Worm (Caenorhabditis elegans) whole organism, L1 larva: Measurements from ENCODE around the gene Y53F4B.1.

Experiments used
- C16A3.4 ChIP-seq: fragments of 150-350 bp; optimal IDR thresholded peaks from 2 replicates; lab custom pipeline; 2014; ENCODE audit warnings: missing biosample characterization, missing genetic modification characterization
- ama-1 ChIP-seq: fragments of 150-350 bp; optimal IDR thresholded peaks from 2 replicates; lab custom pipeline; 2014
- egl-27 ChIP-seq, 2 experiments: fragments of 150-350 bp in 1 of 2; sonication (generic microtip); optimal IDR thresholded peaks; 3 replicates each; lab custom pipeline; 2017 to 2018; ENCODE audit warnings: missing biosample characterization in 2 of 2, missing genetic modification characterization in 2 of 2, missing genetic modification reagents in 2 of 2
- jun-1 ChIP-seq: fragments of 150-350 bp; optimal IDR thresholded peaks from 2 replicates; lab custom pipeline; 2014; ENCODE audit warnings: missing biosample characterization, missing genetic modification reagents, missing genetic modification characterization
- lin-35 ChIP-seq, 2 experiments: fragments of 150-350 bp; optimal IDR thresholded peaks; 2 replicates each; lab custom pipeline; 2014; ENCODE audit warnings: missing biosample characterization in 2 of 2, missing genetic modification characterization in 2 of 2, missing genetic modification reagents in 2 of 2
- nhr-11 ChIP-seq: fragments of 150-350 bp; optimal IDR thresholded peaks from 2 replicates; lab custom pipeline; 2014; ENCODE audit warnings: missing biosample characterization, missing genetic modification characterization
- nhr-12 ChIP-seq: sonication (generic microtip); optimal IDR thresholded peaks from 2 replicates; lab custom pipeline; 2017; ENCODE audit warnings: missing biosample characterization, missing genetic modification characterization
- nhr-76 ChIP-seq: sonication (generic microtip); optimal IDR thresholded peaks from 2 replicates; lab custom pipeline; 2017; ENCODE audit warnings: missing biosample characterization, missing genetic modification characterization
- nhr-77 ChIP-seq: fragments of 150-350 bp; optimal IDR thresholded peaks from 2 replicates; lab custom pipeline; 2014; ENCODE audit warnings: missing biosample characterization, missing genetic modification characterization
- sup-37 ChIP-seq: fragments of 200-800 bp; sonication (Bioruptor generic); optimal IDR thresholded peaks from 2 replicates; lab custom pipeline; 2018; ENCODE audit warnings: mild to moderate bottlenecking, missing genetic modification characterization, missing compliant biosample characterization
- unc-130 ChIP-seq: fragments of 150-350 bp; optimal IDR thresholded peaks from 2 replicates; lab custom pipeline; 2017; ENCODE audit warnings: missing biosample characterization, missing genetic modification characterization, inconsistent platforms
- unc-86 ChIP-seq: sonication (generic microtip); optimal IDR thresholded peaks from 2 replicates; lab custom pipeline; 2016; ENCODE audit warnings: missing genetic modification characterization, missing compliant biosample characterization

ce11 chrII:14966420-14966819 is 8.4 kb upstream of the Y53F4B.1 start:
- TF ChIP-seq unc-86 (tag; lab: Kevin White, UChicago) = no peak
- no peak for TF ChIP-seq egl-27 (tag; optimal IDR thresholded peaks at IDR 0.05; lab: Kevin White, UChicago)
- no peak for TF ChIP-seq sup-37
- no peak for TF ChIP-seq jun-1
- no peak for TF ChIP-seq nhr-76 (tag; lab: Kevin White, UChicago)
- TF ChIP-seq lin-35 (GFP tag; optimal IDR thresholded peaks at IDR 0.05; lab: Kevin White, UChicago) = no peak
- TF ChIP-seq unc-130 (tag; lab: Kevin White, UChicago) = no peak
- no peak for TF ChIP-seq C16A3.4
- no peak for TF ChIP-seq nhr-12
- no peak for TF ChIP-seq ama-1
- no peak for TF ChIP-seq nhr-77 (tag; lab: Kevin White, UChicago)
- TF ChIP-seq nhr-11 (tag; lab: Kevin White, UChicago) = no peak
